Fruit fly (Drosophila melanogaster) whole organism, embryonic: ENCODE data around the gene Mob3.
A peak's percentile ranks its signal among the peaks of the same experiment; 100 is the strongest.

ENCODE experiments used
- B-H2 ChIP-seq: fragments of 200-800 bp; sonication (Bioruptor generic); optimal IDR thresholded peaks from 2 replicates; lab custom pipeline; 2018; ENCODE audit warnings: missing biosample characterization, mild to moderate bottlenecking, missing genetic modification characterization
- CG1024 ChIP-seq: fragments of 200-800 bp; sonication (Bioruptor generic); IDR thresholded peaks from 2 replicates; pipeline ENCODE4 v1.3.6; 2022; ENCODE audit warnings: missing biosample characterization, missing genetic modification characterization
- CG10267 ChIP-seq: fragments of 200-800 bp; sonication (Bioruptor generic); optimal IDR thresholded peaks from 2 replicates; lab custom pipeline; 2018; ENCODE audit warnings: missing biosample characterization, mild to moderate bottlenecking, missing genetic modification characterization, moderate library complexity
- CG11085 ChIP-seq: fragments of 200-800 bp; sonication (Bioruptor generic); IDR thresholded peaks from 2 replicates; pipeline ENCODE4 v1.3.6; 2022; ENCODE audit warnings: missing biosample characterization, missing genetic modification characterization
- CG11723 ChIP-seq: fragments of 200-800 bp; sonication (Bioruptor generic); optimal IDR thresholded peaks from 2 replicates; lab custom pipeline; 2017; ENCODE audit warnings: missing biosample characterization, mild to moderate bottlenecking, missing genetic modification characterization
- CG12659 ChIP-seq: fragments of 200-800 bp; sonication (Bioruptor generic); optimal IDR thresholded peaks from 3 replicates; lab custom pipeline; 2017; ENCODE audit warnings: mild to moderate bottlenecking, missing biosample characterization, missing genetic modification reagents, missing genetic modification characterization
- CG14710 ChIP-seq: fragments of 200-800 bp; sonication (Bioruptor generic); optimal IDR thresholded peaks from 3 replicates; lab custom pipeline; 2019; ENCODE audit warnings: missing biosample characterization, mild to moderate bottlenecking, missing genetic modification characterization, moderate library complexity
- CG1603 ChIP-seq: fragments of 200-800 bp; sonication (Bioruptor generic); optimal IDR thresholded peaks from 2 replicates; lab custom pipeline; 2019; ENCODE audit warnings: missing biosample characterization, mild to moderate bottlenecking, missing genetic modification characterization, moderate library complexity
- CG17802 ChIP-seq: fragments of 200-800 bp; sonication (Bioruptor generic); optimal IDR thresholded peaks from 2 replicates; lab custom pipeline; 2018; ENCODE audit warnings: missing biosample characterization, mild to moderate bottlenecking, missing genetic modification characterization, moderate library complexity
- CG18262 ChIP-seq: fragments of 200-800 bp; optimal IDR thresholded peaks from 3 replicates; lab custom pipeline; 2019; ENCODE audit warnings: missing biosample characterization, mild to moderate bottlenecking, missing genetic modification characterization, moderate library complexity
- CG2889 ChIP-seq: fragments of 200-800 bp; sonication (Bioruptor generic); IDR thresholded peaks from 3 replicates; pipeline ENCODE4 v1.3.6; 2022; ENCODE audit warnings: missing biosample characterization, missing genetic modification characterization
- CG3995 ChIP-seq: fragments of 200-800 bp; sonication (Bioruptor generic); optimal IDR thresholded peaks from 3 replicates; lab custom pipeline; 2016; ENCODE audit warnings: missing biosample characterization, missing genetic modification characterization
- CG6791 ChIP-seq: fragments of 200-800 bp; sonication (Bioruptor generic); IDR thresholded peaks from 3 replicates; pipeline ENCODE4 v1.3.6; 2022; ENCODE audit warnings: missing biosample characterization, missing genetic modification characterization; ENCODE audit not compliant: partially characterized antibody
- CG7271 ChIP-seq: fragments of 200-800 bp; sonication (Bioruptor generic); optimal IDR thresholded peaks from 2 replicates; lab custom pipeline; 2018; ENCODE audit warnings: missing biosample characterization, mild to moderate bottlenecking, missing genetic modification characterization, moderate library complexity
- CG7745 ChIP-seq: fragments of 200-800 bp; sonication (Bioruptor generic); optimal IDR thresholded peaks from 2 replicates; lab custom pipeline; 2018; ENCODE audit warnings: missing biosample characterization, mild to moderate bottlenecking, missing genetic modification characterization, moderate library complexity
- CG8924 ChIP-seq: fragments of 200-800 bp; optimal IDR thresholded peaks from 3 replicates; lab custom pipeline; 2019; ENCODE audit warnings: missing biosample characterization, mild to moderate bottlenecking, missing genetic modification characterization, moderate library complexity
- CG9437 ChIP-seq: fragments of 200-800 bp; sonication (Bioruptor generic); optimal IDR thresholded peaks from 2 replicates; lab custom pipeline; 2018; ENCODE audit warnings: missing biosample characterization, mild to moderate bottlenecking, missing genetic modification characterization
- CG9727 ChIP-seq: fragments of 200-800 bp; sonication (Bioruptor generic); optimal IDR thresholded peaks from 3 replicates; lab custom pipeline; 2017; ENCODE audit warnings: missing biosample characterization, mild to moderate bottlenecking, missing genetic modification characterization
- CoRest ChIP-seq: fragments of 200-800 bp; sonication (Bioruptor generic); optimal IDR thresholded peaks from 3 replicates; lab custom pipeline; 2018; ENCODE audit warnings: missing biosample characterization, mild to moderate bottlenecking, missing genetic modification characterization, moderate library complexity
- Dp ChIP-seq: fragments of 200-800 bp; sonication (Bioruptor generic); optimal IDR thresholded peaks from 2 replicates; lab custom pipeline; 2018; ENCODE audit warnings: missing biosample characterization, mild to moderate bottlenecking, missing genetic modification characterization, moderate library complexity
- E2f2 ChIP-seq: fragments of 200-800 bp; sonication (Bioruptor generic); IDR thresholded peaks from 2 replicates; pipeline ENCODE4 v1.3.6; 2022; ENCODE audit warnings: missing biosample characterization, missing genetic modification characterization
- Elba2 ChIP-seq: fragments of 200-800 bp; sonication (Bioruptor generic); optimal IDR thresholded peaks from 3 replicates; lab custom pipeline; 2016; ENCODE audit warnings: missing biosample characterization, missing genetic modification characterization
- Ets97D ChIP-seq: fragments of 200-800 bp; sonication (Bioruptor generic); optimal IDR thresholded peaks from 3 replicates; lab custom pipeline; 2016; ENCODE audit warnings: missing biosample characterization, missing genetic modification characterization
- Fer1 ChIP-seq: fragments of 200-800 bp; sonication (Bioruptor generic); optimal IDR thresholded peaks from 2 replicates; lab custom pipeline; 2017; ENCODE audit warnings: missing biosample characterization, mild to moderate bottlenecking, missing genetic modification characterization
- MBD-R2 ChIP-seq: fragments of 200-800 bp; sonication (Bioruptor generic); IDR thresholded peaks from 2 replicates; pipeline ENCODE4 v1.3.6; 2022; ENCODE audit warnings: missing biosample characterization, missing genetic modification characterization
- Med ChIP-seq: fragments of 200-800 bp; sonication (Bioruptor generic); peaks from one replicate; lab custom pipeline; 2016; ENCODE audit warnings: missing biosample characterization, missing genetic modification characterization, mild to moderate bottlenecking, inconsistent platforms, moderate library complexity
- Opbp ChIP-seq: fragments of 200-800 bp; sonication (Bioruptor generic); IDR thresholded peaks from 3 replicates; pipeline ENCODE4 v1.3.6; 2022; ENCODE audit warnings: missing biosample characterization, missing genetic modification characterization; ENCODE audit not compliant: partially characterized antibody
- Pdp1 ChIP-seq, 2 experiments: fragments of 200-800 bp; sonication (Bioruptor generic); optimal IDR thresholded peaks; 3 replicates each; lab custom pipeline; 2016; ENCODE audit warnings: missing biosample characterization in 2 of 2, missing genetic modification characterization in 2 of 2, mild to moderate bottlenecking in 1 of 2, moderate library complexity in 1 of 2
- Scr ChIP-seq: fragments of 200-800 bp; sonication (Bioruptor generic); IDR thresholded peaks from 2 replicates; pipeline ENCODE4 v1.3.6; 2022; ENCODE audit warnings: missing biosample characterization, missing genetic modification characterization; ENCODE audit not compliant: partially characterized antibody
- YL-1 ChIP-seq: fragments of 200-800 bp; sonication (Bioruptor generic); optimal IDR thresholded peaks from 3 replicates; lab custom pipeline; 2017; ENCODE audit warnings: missing biosample characterization, mild to moderate bottlenecking, missing genetic modification characterization
- ac ChIP-seq: fragments of 200-800 bp; sonication (Bioruptor generic); optimal IDR thresholded peaks from 3 replicates; lab custom pipeline; 2017; ENCODE audit warnings: missing biosample characterization, mild to moderate bottlenecking, missing genetic modification characterization
- bowl ChIP-seq: fragments of 200-800 bp; sonication (Bioruptor generic); IDR thresholded peaks from 2 replicates; pipeline ENCODE4 v1.3.6; 2022; ENCODE audit warnings: missing biosample characterization, missing genetic modification characterization
- cad ChIP-seq: fragments of >200 bp; optimal IDR thresholded peaks from 2 replicates; lab custom pipeline; 2017; ENCODE audit warnings: missing biosample characterization, missing genetic modification characterization
- cg ChIP-seq: fragments of 200-800 bp; sonication (Bioruptor generic); optimal IDR thresholded peaks from 3 replicates; lab custom pipeline; 2019; ENCODE audit warnings: missing biosample characterization, mild to moderate bottlenecking, missing genetic modification characterization, moderate library complexity
- dmrt99B ChIP-seq: fragments of 200-800 bp; sonication (Bioruptor generic); optimal IDR thresholded peaks from 2 replicates; lab custom pipeline; 2018; ENCODE audit warnings: missing biosample characterization, mild to moderate bottlenecking, missing genetic modification characterization, moderate library complexity
- eve ChIP-seq, 2 experiments: fragments of >200 bp; optimal IDR thresholded peaks; 2 replicates each; lab custom pipeline; 2017; ENCODE audit warnings: missing biosample characterization in 2 of 2, missing genetic modification characterization in 2 of 2
- gfzf ChIP-seq: fragments of 200-800 bp; sonication (Bioruptor generic); optimal IDR thresholded peaks from 2 replicates; lab custom pipeline; 2016; ENCODE audit warnings: missing biosample characterization, mild to moderate bottlenecking, missing genetic modification characterization, moderate library complexity
- mirr ChIP-seq: fragments of 200-800 bp; sonication (Bioruptor generic); optimal IDR thresholded peaks from 3 replicates; lab custom pipeline; 2018; ENCODE audit warnings: missing biosample characterization, mild to moderate bottlenecking, missing genetic modification characterization
- nmo ChIP-seq: fragments of 200-800 bp; sonication (Bioruptor generic); optimal IDR thresholded peaks from 2 replicates; lab custom pipeline; 2018; ENCODE audit warnings: missing biosample characterization, mild to moderate bottlenecking, missing genetic modification characterization, moderate library complexity
- nom ChIP-seq: fragments of 200-800 bp; sonication (Bioruptor generic); optimal IDR thresholded peaks from 2 replicates; lab custom pipeline; 2017; ENCODE audit warnings: missing biosample characterization, missing genetic modification characterization, mild to moderate bottlenecking, moderate library complexity, missing genetic modification reagents
- org-1 ChIP-seq: fragments of 200-800 bp; sonication (Bioruptor generic); optimal IDR thresholded peaks from 2 replicates; lab custom pipeline; 2017; ENCODE audit warnings: missing biosample characterization, missing genetic modification characterization
- pfk ChIP-seq: fragments of 200-800 bp; sonication (Bioruptor generic); optimal IDR thresholded peaks from 2 replicates; lab custom pipeline; 2018; ENCODE audit warnings: missing biosample characterization, mild to moderate bottlenecking, missing genetic modification characterization, moderate library complexity
- phol ChIP-seq: fragments of 200-800 bp; sonication (Bioruptor generic); optimal IDR thresholded peaks from 3 replicates; lab custom pipeline; 2018; ENCODE audit warnings: missing biosample characterization, mild to moderate bottlenecking, missing genetic modification characterization, moderate library complexity
- pzg ChIP-seq: fragments of 200-800 bp; sonication (Bioruptor generic); optimal IDR thresholded peaks from 3 replicates; lab custom pipeline; 2018; ENCODE audit warnings: missing biosample characterization, mild to moderate bottlenecking, missing genetic modification characterization, moderate library complexity
- row ChIP-seq: fragments of 200-800 bp; sonication (Bioruptor generic); IDR thresholded peaks from 3 replicates; pipeline ENCODE4 v1.3.6; 2022; ENCODE audit warnings: missing biosample characterization, missing genetic modification characterization
- stwl ChIP-seq: fragments of 200-800 bp; sonication (Bioruptor generic); optimal IDR thresholded peaks from 3 replicates; lab custom pipeline; 2018; ENCODE audit warnings: missing biosample characterization, mild to moderate bottlenecking, missing genetic modification characterization, moderate library complexity
- trem ChIP-seq: fragments of 200-800 bp; optimal IDR thresholded peaks from 3 replicates; lab custom pipeline; 2019; ENCODE audit warnings: missing biosample characterization, mild to moderate bottlenecking, missing genetic modification characterization, moderate library complexity
- trh ChIP-seq: fragments of 200-800 bp; sonication (Bioruptor generic); optimal IDR thresholded peaks from 2 replicates; lab custom pipeline; 2016; ENCODE audit warnings: missing biosample characterization, missing genetic modification characterization
- zen ChIP-seq: fragments of 200-800 bp; sonication (Bioruptor generic); optimal IDR thresholded peaks from 3 replicates; lab custom pipeline; 2018; ENCODE audit warnings: missing biosample characterization, mild to moderate bottlenecking, missing genetic modification characterization, moderate library complexity

Mob3 gene

dm6 chr2L:10255725-10256158 is 9.4 kb upstream of the Mob3 start, which contains the start of gene CG5676:
TSS of gene CG5676 (minus strand) at chr2L:10255891.
- TF ChIP-seq nom (peak; percentile 4), pfk (peak; percentile 97), row (GFP tag; lab: Robert Waterston, UW) (peak; percentile 50; the same call in 1 of the 3 replicates), Elba2 (GFP tag; lab: Kevin White, UChicago) (no peak), CG1603 (tag; lab: Kevin White, UChicago) (peak; percentile 100), zen (tag; lab: Kevin White, UChicago) (peak; percentile 56), cad (GFP tag; lab: Kevin White, UChicago) (no peak), Med (GFP tag; lab: Kevin White, UChicago) (peak; percentile 59), Dp (GFP tag; lab: Kevin White, UChicago) (peak; percentile 25), mirr (GFP tag; lab: Kevin White, UChicago) (no peak), CG17802 (peak; percentile 86), YL-1 (peak; percentile 46), E2f2 (0 out of 2 replicates have a peak, but pooled peaks have one; percentile 8), B-H2 (no peak), MBD-R2 (GFP tag; lab: Robert Waterston, UW) (peak; percentile 70), gfzf (GFP tag; lab: Kevin White, UChicago) (peak; percentile 39), CG8924 (no peak), CG11085 (GFP tag; lab: Robert Waterston, UW) (no peak), CG3995 (GFP tag; lab: Kevin White, UChicago) (peak; percentile 78), Ets97D (peak; percentile 26), CG2889 (GFP tag; lab: Robert Waterston, UW) (no peak), bowl (GFP tag; lab: Robert Waterston, UW) (no peak), Pdp1 (GFP tag; optimal IDR thresholded peaks at IDR 0.05; lab: Kevin White, UChicago) (peak in 1 of 2 experiments; percentile 74), CG10267 (tag; lab: Kevin White, UChicago) (peak; percentile 17), trh (GFP tag; lab: Kevin White, UChicago) (no peak), ac (GFP tag; lab: Kevin White, UChicago) (no peak), CG6791 (GFP tag; lab: Robert Waterston, UW) (peak; percentile 20; the same call in 1 of the 3 replicates), phol (tag; lab: Kevin White, UChicago) (peak; percentile 26), CG7271 (tag; lab: Kevin White, UChicago) (peak; percentile 23), CG11723 (GFP tag; lab: Kevin White, UChicago) (peak; percentile 51), CG9437 (GFP tag; lab: Kevin White, UChicago) (peak; percentile 54), cg (GFP tag; lab: Kevin White, UChicago) (peak; percentile 5), CG7745 (tag; lab: Kevin White, UChicago) (peak; percentile 36), dmrt99B (no peak), nmo (peak; percentile 39), eve (GFP tag; optimal IDR thresholded peaks at IDR 0.05; lab: Kevin White, UChicago) (peak in 1 of 2 experiments; percentile 45), trem (tag; lab: Kevin White, UChicago) (peak; percentile 31), CG12659 (GFP tag; lab: Kevin White, UChicago) (peak; percentile 57), CoRest (tag; lab: Kevin White, UChicago) (no peak), CG18262 (tag; lab: Kevin White, UChicago) (peak; percentile 4), Scr (GFP tag; lab: Robert Waterston, UW) (peak; percentile 26; the same call in 1 of the 2 replicates), CG1024 (peak; percentile 90), CG14710 (peak; percentile 44), Opbp (GFP tag; lab: Robert Waterston, UW) (no peak), stwl (tag; lab: Kevin White, UChicago) (peak; percentile 52), pzg (GFP tag; lab: Kevin White, UChicago) (peak; percentile 71), Fer1 (GFP tag; lab: Kevin White, UChicago) (peak; percentile 19), org-1 (GFP tag; lab: Kevin White, UChicago) (no peak), CG9727 (no peak)
